Fruit fly (Drosophila melanogaster) S2 (cell line): Measurements from ENCODE around the gene CG5404.

Source experiments
- CG8478 ChIP-seq: fragments of >200 bp; optimal IDR thresholded peaks from 2 replicates; lab custom pipeline; 2018
- CTCF ChIP-seq, 2 experiments: fragments of >200 bp; optimal IDR thresholded peaks; 2 replicates each; lab custom pipeline; 2018

- TF ChIP-seq CTCF (optimal IDR thresholded peaks at IDR 0.05; lab: Kevin White, UChicago) (no peak), CG8478 (lab: Kevin White, UChicago) (no peak)
Observed at dm6 chr3R:15676186-15677073, 28.0 kb upstream of the CG5404 start.
